Worm (Caenorhabditis elegans): Measurements from ENCODE around the gene nhr-71.
A peak's percentile ranks its signal among the peaks of the same experiment; 100 is the strongest.

Gene nhr-71

DNA sequence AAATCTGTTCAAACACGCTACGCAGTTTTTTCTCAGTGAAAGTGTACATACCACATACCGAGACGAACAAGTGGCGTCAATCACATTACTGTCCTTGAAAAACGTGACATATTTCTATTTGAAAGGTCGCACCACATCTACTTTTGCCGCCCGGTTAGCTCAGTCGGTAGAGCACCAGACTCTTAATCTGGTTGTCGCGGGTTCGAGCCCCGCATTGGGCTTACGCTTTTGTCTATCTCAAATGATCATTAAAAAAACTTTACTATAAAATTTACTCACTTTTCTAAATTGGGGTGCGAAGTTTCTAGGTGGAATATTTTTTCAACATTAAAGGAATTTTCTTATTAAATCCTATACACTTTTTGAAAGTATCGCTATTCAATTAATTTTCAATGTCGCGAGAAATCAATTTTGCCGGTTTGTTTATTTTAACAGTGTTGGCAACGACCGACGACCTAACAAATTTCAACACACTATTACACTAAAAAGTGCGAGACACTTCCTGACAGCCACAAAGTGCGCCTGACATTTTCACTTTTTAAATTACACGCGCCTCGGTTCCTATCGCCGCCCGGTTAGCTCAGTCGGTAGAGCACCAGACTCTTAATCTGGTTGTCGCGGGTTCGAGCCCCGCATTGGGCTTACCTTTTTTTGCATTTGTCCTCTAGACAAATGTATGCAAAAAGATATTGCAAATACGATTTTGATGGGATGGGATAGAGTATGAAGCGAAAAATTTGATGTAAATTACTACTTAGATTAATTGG lies 16.7 kb upstream of the nhr-71 start (continued):
- TF ChIP-seq lin-54 (GFP tag; optimal IDR thresholded peaks at IDR 0.05): peak; percentile 38
- no peak for TF ChIP-seq ztf-28 (GFP tag; IDR thresholded peaks at IDR 0.05)
- TF ChIP-seq nhr-80 (tag; optimal IDR thresholded peaks at IDR 0.05): peak; percentile 13
- peak; percentile 78; the same call in 1 of the 2 replicates for TF ChIP-seq aptf-3 (GFP tag; IDR thresholded peaks at IDR 0.05)
- TF ChIP-seq ets-4 (GFP tag; optimal IDR thresholded peaks at IDR 0.05): no peak
- TF ChIP-seq unc-62 (GFP tag; optimal IDR thresholded peaks at IDR 0.05): no peak
- no peak for TF ChIP-seq mel-28 (tag; optimal IDR thresholded peaks at IDR 0.05; ENCODE audit: borderline replicate concordance)
- TF ChIP-seq ztf-25 (GFP tag; IDR thresholded peaks at IDR 0.05): peak; percentile 94
- no peak for TF ChIP-seq bed-1 (GFP tag; IDR thresholded peaks at IDR 0.05)
- TF ChIP-seq ceh-40 (GFP tag; IDR thresholded peaks at IDR 0.05): peak; percentile 93
- no peak for TF ChIP-seq nfya-2 (GFP tag; IDR thresholded peaks at IDR 0.05)
- no peak for TF ChIP-seq pha-4 (tag; optimal IDR thresholded peaks at IDR 0.05)
- no peak for TF ChIP-seq Y95B8A.8 (GFP tag; IDR thresholded peaks at IDR 0.05)
- TF ChIP-seq hmg-1.2 (GFP tag; IDR thresholded peaks at IDR 0.05): peak; percentile 60
- TF ChIP-seq B0261.1 (tag; optimal IDR thresholded peaks at IDR 0.05): peak; percentile 79
- TF ChIP-seq atf-7 (tag; optimal IDR thresholded peaks at IDR 0.05): no peak
- peak in 1 of 3 experiments; percentile 39 for TF ChIP-seq lin-35 (GFP tag; optimal IDR thresholded peaks at IDR 0.05)
- TF ChIP-seq rec-8 (tag; optimal IDR thresholded peaks at IDR 0.05): peak; percentile 66 to 69
- TF ChIP-seq sea-2 (GFP tag; IDR thresholded peaks at IDR 0.05): peak; percentile 10; the same call in 1 of the 2 replicates
- no peak for TF ChIP-seq tbx-9 (tag; optimal IDR thresholded peaks at IDR 0.05; ENCODE audit: borderline replicate concordance)
- TF ChIP-seq nhr-179 (tag; optimal IDR thresholded peaks at IDR 0.05): no peak
- TF ChIP-seq ztf-18 (tag; optimal IDR thresholded peaks at IDR 0.05): peak; percentile 50
- TF ChIP-seq snpc-1.1 (tag; optimal IDR thresholded peaks at IDR 0.05; ENCODE audit: insufficient read depth): peak; percentile 10
- TF ChIP-seq F10E7.11 (tag; optimal IDR thresholded peaks at IDR 0.05): no peak
- TF ChIP-seq cebp-1 (GFP tag; IDR thresholded peaks at IDR 0.05): no peak
- TF ChIP-seq cebp-1 (tag; optimal IDR thresholded peaks at IDR 0.05): peak; percentile 71
- peak; percentile 25 for TF ChIP-seq repo-1 (tag; optimal IDR thresholded peaks at IDR 0.05)
- TF ChIP-seq sptf-2 (GFP tag; optimal IDR thresholded peaks at IDR 0.05): no peak
- TF ChIP-seq K11D2.4 (GFP tag; IDR thresholded peaks at IDR 0.05): no peak
- TF ChIP-seq D2030.7 (GFP tag; IDR thresholded peaks at IDR 0.05): peak; percentile 81
- peak; percentile 21 for TF ChIP-seq akir-1 (GFP tag; optimal IDR thresholded peaks at IDR 0.05)
- peak; percentile 80 for TF ChIP-seq rpc-1 (optimal IDR thresholded peaks at IDR 0.05)
- TF ChIP-seq rpc-1 (tag; optimal IDR thresholded peaks at IDR 0.05): peak; percentile 89
- TF ChIP-seq lsl-1 (GFP tag; optimal IDR thresholded peaks at IDR 0.05): no peak
- no peak for TF ChIP-seq lag-1 (GFP tag; IDR thresholded peaks at IDR 0.05)
- no peak for TF ChIP-seq chd-7 (tag; optimal IDR thresholded peaks at IDR 0.05)
- no peak for TF ChIP-seq tlf-1 (GFP tag; optimal IDR thresholded peaks at IDR 0.05)
- no peak for TF ChIP-seq bed-2 (GFP tag; IDR thresholded peaks at IDR 0.05)
- peak; percentile 22 for TF ChIP-seq unc-130 (GFP tag; optimal IDR thresholded peaks at IDR 0.05)
- peak; percentile 66 for TF ChIP-seq dpff-1 (tag; optimal IDR thresholded peaks at IDR 0.05)
- TF ChIP-seq ztf-3 (GFP tag; optimal IDR thresholded peaks at IDR 0.05): no peak
- no peak for TF ChIP-seq efl-1 (GFP tag; optimal IDR thresholded peaks at IDR 0.05)
- peak; percentile 66 for TF ChIP-seq T07F8.4 (tag; optimal IDR thresholded peaks at IDR 0.05)
- TF ChIP-seq F23B12.7 (tag; optimal IDR thresholded peaks at IDR 0.05; ENCODE audit: insufficient read depth): no peak
- no peak for TF ChIP-seq F49E8.2 (tag; optimal IDR thresholded peaks at IDR 0.05; ENCODE audit: insufficient read depth)
- TF ChIP-seq mes-4 (tag; optimal IDR thresholded peaks at IDR 0.05): no peak
- 0 out of 2 replicates have a peak, but pooled peaks have one; percentile 40 for TF ChIP-seq ceh-58 (GFP tag; IDR thresholded peaks at IDR 0.05)
- peak; percentile 72 for TF ChIP-seq Y53G8AR.9 (GFP tag; conservative IDR thresholded peaks at IDR 0.05)

All from whole organism, young adult.